Worm (Caenorhabditis elegans): Measurements from ENCODE around the gene osm-9.

The osm-9 gene

DNA sequence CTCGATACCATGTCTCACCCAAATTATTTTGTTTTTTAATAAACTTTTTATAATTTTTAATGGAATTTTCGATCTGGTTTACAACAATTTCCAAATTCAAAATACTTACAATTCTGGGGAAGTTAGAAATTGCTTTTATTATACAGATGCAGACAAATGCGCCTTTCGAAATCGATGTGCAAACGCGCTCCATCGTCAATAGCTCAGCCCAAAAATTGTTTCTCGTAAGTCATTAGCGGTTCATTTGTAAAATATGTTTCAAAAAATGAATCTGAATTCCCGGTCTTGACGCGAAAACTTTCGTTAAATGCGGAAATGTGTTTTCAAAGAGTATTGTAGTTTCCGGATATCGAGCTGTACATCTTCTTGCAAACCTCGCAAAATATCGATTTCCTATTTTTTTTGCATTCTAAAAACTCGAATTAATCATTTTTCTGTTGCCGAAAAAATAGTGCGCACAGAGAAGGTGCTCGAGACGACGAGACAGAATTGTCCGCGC is 22.3 kb upstream of the osm-9 start, which contains the start of gene Y37E11B.1:
Y37E11B.1 (plus strand) TSS at position 145 of the 499 bp plus-strand sequence.
- TF ChIP-seq sem-4 (tag; optimal IDR thresholded peaks at IDR 0.05) (peak; percentile 8), C34F6.9 (tag; optimal IDR thresholded peaks at IDR 0.05) (peak; percentile 10), nhr-77 (tag; optimal IDR thresholded peaks at IDR 0.05) (no peak), ztf-11 (tag; optimal IDR thresholded peaks at IDR 0.05) (no peak), unc-55 (GFP tag; optimal IDR thresholded peaks at IDR 0.05) (peak; percentile 48), lsy-2 (tag; optimal IDR thresholded peaks at IDR 0.05) (peak in 1 of 2 experiments; percentile 34), nhr-129 (tag; optimal IDR thresholded peaks at IDR 0.05) (peak; percentile 15)

DNA sequence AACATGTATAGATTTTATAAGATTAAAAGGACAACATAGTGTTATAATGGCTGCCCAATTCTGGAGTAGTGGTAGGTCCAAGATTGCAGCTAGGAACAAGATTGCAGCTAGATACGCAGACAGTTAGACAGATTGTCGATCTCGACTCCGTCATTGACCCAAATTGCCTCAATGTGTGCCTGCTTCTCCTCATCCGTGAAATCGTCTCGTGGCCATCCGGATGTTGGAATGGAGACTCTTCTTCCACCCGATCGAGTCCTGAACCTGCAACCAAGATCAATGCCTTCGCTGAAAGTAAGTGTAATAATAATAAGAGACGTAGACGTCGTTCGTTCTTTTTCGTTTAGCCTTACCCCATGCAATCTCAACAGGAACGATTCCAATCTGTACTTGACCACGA is 21.4 kb upstream of the osm-9 start:
- no peak for TF ChIP-seq gmeb-1 (tag; optimal IDR thresholded peaks at IDR 0.05)
- TF ChIP-seq blmp-1 (tag; optimal IDR thresholded peaks at IDR 0.05; ENCODE audit: insufficient read depth): no peak
- no peak for TF ChIP-seq R02D3.7 (tag; optimal IDR thresholded peaks at IDR 0.05)
- no peak for TF ChIP-seq fos-1 (tag; optimal IDR thresholded peaks at IDR 0.05)
- no peak for TF ChIP-seq sem-4 (tag; optimal IDR thresholded peaks at IDR 0.05)
- no peak for TF ChIP-seq ceh-82 (tag; optimal IDR thresholded peaks at IDR 0.05)
- TF ChIP-seq skn-1 (tag; optimal IDR thresholded peaks at IDR 0.05): no peak
- no peak for TF ChIP-seq nhr-10 (tag; optimal IDR thresholded peaks at IDR 0.05)

DNA sequence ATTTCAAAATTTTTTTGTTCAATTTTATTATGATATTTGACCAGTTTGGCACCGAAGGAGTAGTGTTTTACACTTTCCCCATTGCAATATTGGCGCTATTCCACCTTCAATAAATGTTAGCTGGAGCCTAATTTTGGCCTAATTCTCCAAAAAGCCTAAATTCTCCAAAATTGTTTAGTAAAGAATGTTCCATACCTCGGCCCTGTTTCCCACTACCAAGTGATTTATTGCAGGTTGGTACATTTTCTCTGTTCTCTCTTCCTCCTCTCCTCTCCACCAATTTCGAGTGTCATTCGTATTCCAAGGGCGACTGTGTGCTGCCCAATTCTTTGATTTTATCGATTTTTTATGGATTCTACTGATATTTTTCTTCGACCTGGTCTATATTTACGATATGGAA is 20.9 kb upstream of the osm-9 start, which contains the start of gene Y37E11B.2:
Y37E11B.2 (plus strand) TSS at position 301 of the 400 bp plus-strand sequence.
- TF ChIP-seq sem-4 (tag; optimal IDR thresholded peaks at IDR 0.05) (no peak), ZK546.5 (tag; optimal IDR thresholded peaks at IDR 0.05) (no peak), nhr-12 (tag; optimal IDR thresholded peaks at IDR 0.05) (no peak), nhr-6 (tag; optimal IDR thresholded peaks at IDR 0.05) (no peak), ztf-4 (tag; optimal IDR thresholded peaks at IDR 0.05) (no peak), ztf-1 (GFP tag; conservative IDR thresholded peaks at IDR 0.05) (no peak), unc-39 (tag; optimal IDR thresholded peaks at IDR 0.05) (no peak), mab-5 (tag; optimal IDR thresholded peaks at IDR 0.05) (no peak), mdl-1 (tag; optimal IDR thresholded peaks at IDR 0.05) (no peak), unc-62 (GFP tag; optimal IDR thresholded peaks at IDR 0.05) (no peak), nhr-21 (tag; optimal IDR thresholded peaks at IDR 0.05) (no peak), egl-27 (tag; optimal IDR thresholded peaks at IDR 0.05) (no peak)

DNA sequence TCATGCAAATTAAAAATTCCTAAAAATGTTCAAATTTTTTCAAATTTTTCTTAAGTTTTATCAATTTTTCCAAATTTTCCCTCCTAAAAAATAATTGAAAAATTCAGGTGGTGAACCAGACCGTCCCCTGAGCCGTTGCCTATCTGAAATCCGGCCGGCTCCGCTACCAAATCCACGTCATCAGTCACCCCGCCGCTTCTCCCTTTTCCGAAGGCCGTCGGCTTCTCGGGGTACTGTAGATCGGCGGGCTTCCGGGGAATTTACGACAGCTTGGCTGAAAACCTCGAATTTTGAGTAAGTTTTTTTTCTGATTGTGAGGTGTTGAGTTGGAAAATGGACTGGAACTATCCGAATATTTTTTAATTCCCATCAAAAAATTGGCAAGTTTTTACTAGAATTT is 13.4 kb upstream of the osm-9 start:
- TF ChIP-seq sma-3 (GFP tag; optimal IDR thresholded peaks at IDR 0.05): no peak
- no peak for TF ChIP-seq elt-3 (tag; optimal IDR thresholded peaks at IDR 0.05)
- no peak for TF ChIP-seq mdl-1 (tag; optimal IDR thresholded peaks at IDR 0.05)
- no peak for TF ChIP-seq nhr-12 (tag; optimal IDR thresholded peaks at IDR 0.05)
- no peak for TF ChIP-seq mbf-1 (tag; optimal IDR thresholded peaks at IDR 0.05)
- TF ChIP-seq ztf-1 (GFP tag; conservative IDR thresholded peaks at IDR 0.05): no peak
- no peak for TF ChIP-seq nhr-25 (tag; optimal IDR thresholded peaks at IDR 0.05)
- no peak for TF ChIP-seq aly-2 (tag; optimal IDR thresholded peaks at IDR 0.05)

DNA sequence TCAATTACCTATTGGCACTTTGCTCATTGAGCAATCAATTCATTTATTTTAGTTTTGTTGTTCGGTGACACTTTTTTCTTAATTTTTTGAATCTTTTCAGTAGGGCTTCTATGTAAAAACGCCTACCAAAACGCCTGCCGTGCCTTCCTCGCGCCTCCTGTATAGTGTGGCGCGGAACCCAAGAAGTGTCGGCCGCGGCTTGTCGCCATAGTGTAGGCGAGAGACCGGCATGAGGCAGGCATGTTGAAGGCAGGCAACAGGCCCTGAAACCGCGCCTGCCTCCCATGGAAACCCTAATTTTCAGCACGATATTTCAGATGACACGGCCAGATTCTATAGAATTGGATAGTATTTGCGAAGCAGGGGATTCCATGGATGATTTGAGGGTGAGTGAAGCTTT is 11.4 kb upstream of the osm-9 start, which contains the start of gene otpl-1:
otpl-1 (plus strand) TSS at position 372 of the 400 bp plus-strand sequence.
- no peak for TF ChIP-seq nhr-21 (tag; optimal IDR thresholded peaks at IDR 0.05)
- TF ChIP-seq snpc-4 (tag; optimal IDR thresholded peaks at IDR 0.05): peak; percentile 26
- TF ChIP-seq R02D3.7 (tag; optimal IDR thresholded peaks at IDR 0.05): no peak
- TF ChIP-seq ceh-82 (tag; optimal IDR thresholded peaks at IDR 0.05): no peak

DNA sequence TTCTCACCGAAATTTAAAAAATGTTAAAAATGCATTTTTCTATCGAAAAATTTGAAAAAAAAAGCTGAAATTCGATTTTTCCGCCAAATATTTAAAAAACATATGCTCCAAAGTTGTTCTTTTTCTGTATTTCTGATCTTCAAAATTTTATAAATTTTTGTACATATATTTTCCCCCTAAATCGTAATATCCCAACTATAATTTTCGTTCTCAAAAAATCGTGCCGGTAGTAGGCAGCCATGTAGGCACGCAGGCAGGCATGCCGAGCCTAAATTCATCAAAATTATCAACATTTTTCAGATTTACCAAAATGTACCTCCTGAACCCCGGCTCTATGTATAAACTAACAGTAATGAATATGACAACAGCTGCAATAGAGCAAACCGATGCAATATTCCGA is 7.7 kb upstream of the osm-9 start, which contains the start of gene sre-5:
sre-5 (plus strand) TSS at position 301 of the 400 bp plus-strand sequence.
- TF ChIP-seq sma-3 (GFP tag; optimal IDR thresholded peaks at IDR 0.05) (no peak), mdl-1 (tag; optimal IDR thresholded peaks at IDR 0.05) (no peak), peb-1 (tag; optimal IDR thresholded peaks at IDR 0.05) (no peak), lsy-2 (tag; optimal IDR thresholded peaks at IDR 0.05) (no peak), gmeb-1 (tag; optimal IDR thresholded peaks at IDR 0.05) (no peak), unc-39 (tag; optimal IDR thresholded peaks at IDR 0.05) (no peak), snpc-4 (tag; optimal IDR thresholded peaks at IDR 0.05) (no peak), zag-1 (tag; optimal IDR thresholded peaks at IDR 0.05) (no peak), nhr-25 (tag; optimal IDR thresholded peaks at IDR 0.05) (no peak), sma-9 (GFP tag; optimal IDR thresholded peaks at IDR 0.05) (no peak), sma-9 (tag; optimal IDR thresholded peaks at IDR 0.05) (no peak), mbf-1 (tag; optimal IDR thresholded peaks at IDR 0.05) (no peak), nhr-11 (tag; optimal IDR thresholded peaks at IDR 0.05) (no peak)
